Fruit fly (Drosophila melanogaster) whole organism, embryonic: ENCODE data around the gene CG4645.
A peak's percentile ranks its signal among the peaks of the same experiment; 100 is the strongest.

Experiments used
- CG13624 ChIP-seq: fragments of 200-800 bp; sonication (Bioruptor generic); optimal IDR thresholded peaks from 2 replicates; lab custom pipeline; 2016; ENCODE audit warnings: missing biosample characterization, missing genetic modification characterization
- CG42726 ChIP-seq: fragments of 200-800 bp; sonication (Bioruptor generic); IDR thresholded peaks from 2 replicates; pipeline ENCODE4 v1.3.6; 2022; ENCODE audit warnings: missing biosample characterization, missing genetic modification characterization; ENCODE audit not compliant: partially characterized antibody
- Dad ChIP-seq: fragments of 200-800 bp; sonication (Bioruptor generic); optimal IDR thresholded peaks from 3 replicates; lab custom pipeline; 2016; ENCODE audit warnings: missing biosample characterization, missing genetic modification characterization
- Hand ChIP-seq: fragments of 200-800 bp; sonication (Bioruptor generic); optimal IDR thresholded peaks from 2 replicates; lab custom pipeline; 2017; ENCODE audit warnings: mild to moderate bottlenecking, missing biosample characterization, missing genetic modification reagents, missing genetic modification characterization
- psq ChIP-seq: fragments of 200-800 bp; sonication (Bioruptor generic); optimal IDR thresholded peaks from 2 replicates; lab custom pipeline; 2017; ENCODE audit warnings: missing biosample characterization, missing genetic modification characterization

dm6 chrX:12937825-12938520 lies 28.2 kb downstream of the CG4645 start:
- no peak for TF ChIP-seq Dad (GFP tag; lab: Kevin White, UChicago)
- TF ChIP-seq psq (GFP tag; lab: Kevin White, UChicago) = no peak
- no peak for TF ChIP-seq CG42726
- TF ChIP-seq CG13624 (GFP tag; lab: Kevin White, UChicago) = no peak
- peak; percentile 32 for TF ChIP-seq Hand (GFP tag; lab: Kevin White, UChicago)
